Worm (Caenorhabditis elegans) whole organism, late embryonic: ENCODE results near the gene F58H1.8.

Experiments
- C38D4.7 ChIP-seq: fragments of 200-800 bp; sonication (Bioruptor generic); optimal IDR thresholded peaks from 2 replicates; lab custom pipeline; 2018; ENCODE audit warnings: mild to moderate bottlenecking, missing genetic modification characterization, moderate library complexity, missing compliant biosample characterization
- F13H6.1 ChIP-seq: sonication (generic microtip); optimal IDR thresholded peaks from 2 replicates; lab custom pipeline; 2016; ENCODE audit warnings: missing genetic modification characterization, missing compliant biosample characterization
- K02D7.2 ChIP-seq: sonication (generic microtip); optimal IDR thresholded peaks from 2 replicates; lab custom pipeline; 2017; ENCODE audit warnings: mild to moderate bottlenecking, missing genetic modification characterization, missing compliant biosample characterization
- Y22D7AL.16 ChIP-seq: sonication (generic microtip); optimal IDR thresholded peaks from 2 replicates; lab custom pipeline; 2016; ENCODE audit warnings: missing genetic modification characterization, missing compliant biosample characterization
- ahr-1 ChIP-seq: sonication (generic microtip); optimal IDR thresholded peaks from 2 replicates; lab custom pipeline; 2016; ENCODE audit warnings: missing genetic modification characterization, missing compliant biosample characterization
- ceh-14 ChIP-seq: sonication (generic microtip); optimal IDR thresholded peaks from 2 replicates; lab custom pipeline; 2016; ENCODE audit warnings: missing genotype, missing genetic modification characterization, missing compliant biosample characterization
- ceh-19 ChIP-seq: fragments of 200-800 bp; sonication (Bioruptor generic); optimal IDR thresholded peaks from 2 replicates; lab custom pipeline; 2018; ENCODE audit warnings: mild to moderate bottlenecking, missing genetic modification characterization, missing compliant biosample characterization
- ceh-22 ChIP-seq: sonication (generic microtip); optimal IDR thresholded peaks from 2 replicates; lab custom pipeline; 2017; ENCODE audit warnings: missing biosample characterization, missing genetic modification characterization
- ceh-24 ChIP-seq: sonication (generic microtip); optimal IDR thresholded peaks from 2 replicates; lab custom pipeline; 2016; ENCODE audit warnings: mild to moderate bottlenecking, missing genetic modification characterization, missing compliant biosample characterization
- ceh-30 ChIP-seq: fragments of 150-350 bp; optimal IDR thresholded peaks from 2 replicates; lab custom pipeline; 2014; ENCODE audit warnings: missing biosample characterization, missing genetic modification characterization
- ceh-31 ChIP-seq: sonication (generic microtip); optimal IDR thresholded peaks from 2 replicates; lab custom pipeline; 2016; ENCODE audit warnings: missing genetic modification characterization, missing compliant biosample characterization
- che-1 ChIP-seq: sonication (generic microtip); optimal IDR thresholded peaks from 2 replicates; lab custom pipeline; 2016; ENCODE audit warnings: mild to moderate bottlenecking, missing genetic modification characterization, missing compliant biosample characterization
- dve-1 ChIP-seq: sonication (generic microtip); optimal IDR thresholded peaks from 2 replicates; lab custom pipeline; 2017; ENCODE audit warnings: antibody characterized with exemption, mild to moderate bottlenecking, missing genetic modification characterization, missing compliant biosample characterization
- eyg-1 ChIP-seq: sonication (generic microtip); optimal IDR thresholded peaks from 2 replicates; lab custom pipeline; 2016; ENCODE audit warnings: missing genotype, missing genetic modification characterization, missing compliant biosample characterization
- fkh-10 ChIP-seq: fragments of 150-350 bp; optimal IDR thresholded peaks from 2 replicates; lab custom pipeline; 2014; ENCODE audit warnings: missing biosample characterization, missing genetic modification reagents, missing genetic modification characterization
- fkh-6 ChIP-seq: sonication (generic microtip); optimal IDR thresholded peaks from 2 replicates; lab custom pipeline; 2016; ENCODE audit warnings: missing genetic modification characterization, missing compliant biosample characterization
- gmeb-2 ChIP-seq: sonication (generic microtip); optimal IDR thresholded peaks from 2 replicates; lab custom pipeline; 2016; ENCODE audit warnings: missing genetic modification characterization, inconsistent platforms, missing compliant biosample characterization
- hlh-30 ChIP-seq: sonication (generic microtip); optimal IDR thresholded peaks from 2 replicates; lab custom pipeline; 2017; ENCODE audit warnings: antibody characterized with exemption, missing genetic modification characterization, missing compliant biosample characterization; ENCODE audit not compliant: insufficient read depth
- hlh-8 ChIP-seq: sonication (generic microtip); optimal IDR thresholded peaks from 2 replicates; lab custom pipeline; 2016; ENCODE audit warnings: missing genotype, missing genetic modification characterization, missing compliant biosample characterization
- lin-11 ChIP-seq: fragments of 200-800 bp; sonication (Bioruptor generic); optimal IDR thresholded peaks from 2 replicates; lab custom pipeline; 2018; ENCODE audit warnings: mild to moderate bottlenecking, missing genetic modification characterization, missing compliant biosample characterization
- mec-3 ChIP-seq: sonication (generic microtip); optimal IDR thresholded peaks from 2 replicates; lab custom pipeline; 2016; ENCODE audit warnings: borderline replicate concordance, missing genetic modification characterization, missing compliant biosample characterization
- nhr-232 ChIP-seq: sonication (generic microtip); optimal IDR thresholded peaks from 2 replicates; lab custom pipeline; 2016; ENCODE audit warnings: missing genetic modification characterization, missing compliant biosample characterization
- odd-2 ChIP-seq: sonication (generic microtip); optimal IDR thresholded peaks from 2 replicates; lab custom pipeline; 2017; ENCODE audit warnings: antibody characterized with exemption, mild to moderate bottlenecking, missing genetic modification characterization, missing compliant biosample characterization
- pat-9 ChIP-seq: fragments of 200-800 bp; sonication (Bioruptor generic); optimal IDR thresholded peaks from 2 replicates; lab custom pipeline; 2018; ENCODE audit warnings: mild to moderate bottlenecking, missing genetic modification characterization, moderate library complexity, missing compliant biosample characterization
- pha-4 ChIP-seq: fragments of 150-350 bp; optimal IDR thresholded peaks from 2 replicates; lab custom pipeline; 2018; ENCODE audit warnings: missing biosample characterization, missing genetic modification reagents, missing genetic modification characterization
- pqm-1 ChIP-seq: sonication (generic microtip); optimal IDR thresholded peaks from 2 replicates; lab custom pipeline; 2016; ENCODE audit warnings: missing genetic modification characterization, missing compliant biosample characterization
- pros-1 ChIP-seq: fragments of 150-350 bp; optimal IDR thresholded peaks from 2 replicates; lab custom pipeline; 2014; ENCODE audit warnings: missing biosample characterization, missing genetic modification reagents, missing genetic modification characterization
- ref-2 ChIP-seq: sonication (generic microtip); optimal IDR thresholded peaks from 2 replicates; lab custom pipeline; 2016; ENCODE audit warnings: missing genetic modification characterization, missing compliant biosample characterization
- rnt-1 ChIP-seq: sonication (generic microtip); optimal IDR thresholded peaks from 2 replicates; lab custom pipeline; 2016; ENCODE audit warnings: missing genetic modification characterization, missing compliant biosample characterization
- sox-2 ChIP-seq: fragments of 200-800 bp; sonication (Bioruptor generic); IDR thresholded peaks from 2 replicates; pipeline ENCODE4 v1.3.6; 2022; ENCODE audit warnings: missing genetic modification reagents, missing genetic modification characterization, missing compliant biosample characterization
- syd-9 ChIP-seq: sonication (generic microtip); optimal IDR thresholded peaks from 2 replicates; lab custom pipeline; 2016; ENCODE audit warnings: mild to moderate bottlenecking, missing genetic modification characterization, moderate library complexity, missing compliant biosample characterization
- tbx-2 ChIP-seq: sonication (generic microtip); optimal IDR thresholded peaks from 2 replicates; lab custom pipeline; 2016; ENCODE audit warnings: missing genetic modification characterization, missing compliant biosample characterization
- tbx-7 ChIP-seq: sonication (generic microtip); optimal IDR thresholded peaks from 2 replicates; lab custom pipeline; 2016; ENCODE audit warnings: missing genotype, missing genetic modification characterization, missing compliant biosample characterization
- unc-3 ChIP-seq, 2 experiments: fragments of 200-800 bp in 1 of 2; sonication (Bioruptor generic) in 1 of 2; sonication (generic microtip) in 1 of 2; conservative IDR thresholded peaks in 1 of 2; optimal IDR thresholded peaks in 1 of 2; 2 replicates each; pipeline versions ENCODE4 v1.3.6 to Lab custom; 2016 to 2022; ENCODE audit warnings: missing compliant biosample characterization in 2 of 2, missing genetic modification characterization in 2 of 2, missing genetic modification reagents in 1 of 2
- unc-42 ChIP-seq: sonication (generic microtip); optimal IDR thresholded peaks from 2 replicates; lab custom pipeline; 2016; ENCODE audit warnings: missing genotype, missing genetic modification characterization, missing compliant biosample characterization
- ztf-16 ChIP-seq: sonication (generic microtip); optimal IDR thresholded peaks from 2 replicates; lab custom pipeline; 2017; ENCODE audit warnings: missing genetic modification characterization, missing compliant biosample characterization

The F58H1.8 gene

DNA sequence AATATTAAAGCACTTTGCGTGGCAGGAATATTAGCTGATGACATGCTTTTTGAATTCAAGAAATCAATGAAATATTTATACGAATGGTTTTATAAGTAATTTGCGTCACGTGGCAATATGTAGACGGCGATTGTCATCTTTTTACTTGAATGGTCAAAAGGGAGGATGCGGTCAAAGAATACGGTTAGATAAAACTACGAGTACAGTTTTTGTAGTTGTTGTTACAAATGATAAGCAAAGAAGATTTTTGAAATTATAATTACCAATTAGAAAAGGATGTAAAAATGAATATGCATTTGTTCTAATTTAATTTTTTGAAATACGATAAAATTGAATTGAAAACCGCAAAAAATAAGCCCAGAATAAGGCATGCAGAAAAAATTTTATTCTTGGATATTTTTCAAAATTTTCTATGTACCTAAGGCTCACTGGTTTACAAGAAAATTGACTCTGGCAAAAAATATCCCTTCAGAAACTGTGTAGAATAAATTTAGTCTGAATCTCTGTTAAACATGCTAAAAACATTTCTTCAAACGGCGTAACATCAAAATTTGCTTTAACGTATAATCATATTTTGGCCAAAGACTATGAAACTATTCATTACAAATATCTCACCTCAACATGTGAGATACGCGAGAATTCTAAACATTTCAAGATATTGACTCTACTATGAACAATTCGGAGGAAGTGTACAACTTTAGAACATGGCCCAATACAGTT, 43.6 kb upstream of the F58H1.8 start, which contains the start of the genes sodh-2 and srx-76:
sodh-2 (minus strand) TSS at position 101 of the 720 bp plus-strand sequence.
srx-76 (plus strand) TSS at position 670 of the 720 bp plus-strand sequence.
- TF ChIP-seq pat-9 (no peak), sox-2 (GFP tag; lab: Robert Waterston, UW) (no peak), ceh-22 (tag; lab: Kevin White, UChicago) (no peak), ceh-14 (tag; lab: Kevin White, UChicago) (no peak), eyg-1 (tag; lab: Kevin White, UChicago) (no peak), ztf-16 (tag; lab: Kevin White, UChicago) (no peak), unc-3 (GFP tag; conservative IDR thresholded peaks at IDR 0.05; lab: Robert Waterston, UW) (no peak), unc-3 (tag; optimal IDR thresholded peaks at IDR 0.05; lab: Kevin White, UChicago) (no peak), ceh-19 (no peak), unc-42 (no peak), hlh-8 (tag; lab: Kevin White, UChicago) (no peak), ceh-30 (tag; lab: Kevin White, UChicago) (no peak), syd-9 (tag; lab: Kevin White, UChicago) (no peak), ahr-1 (tag; lab: Kevin White, UChicago) (no peak), gmeb-2 (no peak), hlh-30 (tag; lab: Kevin White, UChicago) (no peak), K02D7.2 (tag; lab: Kevin White, UChicago) (no peak), nhr-232 (tag; lab: Kevin White, UChicago) (no peak), ceh-24 (tag; lab: Kevin White, UChicago) (no peak), fkh-6 (tag; lab: Kevin White, UChicago) (no peak), che-1 (tag; lab: Kevin White, UChicago) (no peak)

DNA sequence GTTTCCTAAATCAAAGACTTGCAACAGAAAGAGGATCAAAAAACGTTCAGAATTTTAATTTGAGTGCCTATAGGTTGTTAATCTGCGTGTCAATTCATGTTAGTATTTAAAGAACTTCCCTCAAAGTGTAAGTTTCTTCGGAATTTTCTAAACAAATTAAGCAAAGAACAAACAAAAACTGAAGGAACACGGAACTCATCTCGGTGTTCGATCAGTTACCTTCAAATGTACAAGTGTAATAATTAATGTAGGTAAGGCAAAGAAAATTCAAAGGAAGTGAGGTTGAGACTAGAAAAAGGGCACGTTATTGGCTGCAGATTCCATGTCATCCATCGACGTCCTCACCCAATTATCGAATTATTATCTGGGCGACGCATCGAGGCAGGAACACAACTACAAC, 41.0 kb upstream of the F58H1.8 start, which contains the start of gene K12G11.6:
K12G11.6 (plus strand) TSS at position 357 of the 400 bp plus-strand sequence.
- TF ChIP-seq gmeb-2: no peak
- TF ChIP-seq pha-4 (tag; lab: Kevin White, UChicago): no peak
- TF ChIP-seq hlh-8 (tag; lab: Kevin White, UChicago): no peak
- TF ChIP-seq pros-1 (tag; lab: Kevin White, UChicago): no peak
- TF ChIP-seq Y22D7AL.16 (tag; lab: Kevin White, UChicago): no peak
- TF ChIP-seq F13H6.1 (tag; lab: Kevin White, UChicago): no peak
- no peak for TF ChIP-seq rnt-1 (tag; lab: Kevin White, UChicago)
- TF ChIP-seq ceh-30 (tag; lab: Kevin White, UChicago): no peak
- no peak for TF ChIP-seq pqm-1 (tag; lab: Kevin White, UChicago)
- TF ChIP-seq ceh-19: no peak
- no peak for TF ChIP-seq mec-3 (tag; lab: Kevin White, UChicago)
- no peak for TF ChIP-seq odd-2 (tag; lab: Kevin White, UChicago)

DNA sequence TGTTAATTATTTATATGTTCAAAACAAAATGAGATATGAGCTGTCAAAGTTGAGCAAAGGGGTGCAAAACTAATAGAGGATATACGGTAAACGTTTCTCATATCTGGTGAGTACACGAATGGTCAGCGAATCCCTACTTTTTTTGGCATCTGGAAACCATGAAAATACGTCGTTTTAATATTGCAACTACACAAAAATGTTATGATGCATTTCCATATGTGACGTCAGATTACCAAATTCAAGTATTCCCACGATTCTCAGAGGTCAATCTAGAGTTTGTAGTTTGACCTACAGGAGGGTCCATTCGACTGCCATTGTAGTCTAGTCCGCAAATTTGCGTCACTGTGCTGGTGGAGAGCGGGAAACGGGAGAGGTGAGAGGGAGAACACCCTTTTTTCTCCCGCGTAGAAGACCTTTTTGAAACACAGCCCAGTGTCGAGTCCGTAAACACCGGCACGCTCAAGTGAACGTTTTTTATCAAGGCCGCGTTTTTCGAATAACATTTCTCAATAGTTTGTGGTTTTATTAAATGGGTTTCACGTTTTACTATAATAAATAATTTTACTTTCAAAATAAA, 38.5 kb upstream of the F58H1.8 start:
- peak; percentile 6 for TF ChIP-seq ceh-31
- TF ChIP-seq tbx-2 (tag; lab: Kevin White, UChicago): peak; percentile 39
- TF ChIP-seq F13H6.1 (tag; lab: Kevin White, UChicago): no peak

DNA sequence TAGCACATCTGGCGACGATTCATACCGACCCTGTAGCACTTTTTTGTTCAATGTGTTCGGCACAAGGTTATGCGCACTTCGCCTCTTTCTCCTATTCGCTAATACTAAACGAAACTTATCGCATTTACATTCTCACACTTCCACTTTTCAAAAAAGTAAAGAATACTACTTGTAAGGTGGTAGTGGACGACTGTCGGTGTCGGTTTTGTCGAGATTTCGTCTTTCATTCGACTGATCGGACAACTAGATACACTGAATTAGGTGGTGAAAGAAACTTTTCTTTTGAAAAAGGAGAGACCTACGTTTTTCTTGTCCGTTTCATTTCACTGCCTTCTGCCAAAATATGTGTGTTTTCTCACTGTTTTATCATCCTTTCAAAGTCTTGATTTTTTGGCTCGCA, 37.3 kb upstream of the F58H1.8 start:
- no peak for TF ChIP-seq F13H6.1 (tag; lab: Kevin White, UChicago)
- TF ChIP-seq gmeb-2: no peak
- TF ChIP-seq ahr-1 (tag; lab: Kevin White, UChicago): no peak
- no peak for TF ChIP-seq ceh-19
- TF ChIP-seq ref-2: no peak
- TF ChIP-seq pha-4 (tag; lab: Kevin White, UChicago): no peak
- TF ChIP-seq ceh-14 (tag; lab: Kevin White, UChicago): no peak
- TF ChIP-seq dve-1 (tag; lab: Kevin White, UChicago): no peak
- no peak for TF ChIP-seq tbx-7 (tag; lab: Kevin White, UChicago)
- TF ChIP-seq hlh-30 (tag; lab: Kevin White, UChicago): no peak
- TF ChIP-seq fkh-10 (GFP tag; lab: Kevin White, UChicago): no peak
- no peak for TF ChIP-seq C38D4.7
- TF ChIP-seq lin-11: no peak
